Worm (Caenorhabditis elegans) whole organism, young adult: ENCODE results near the gene F37C12.10.

Experiments used
- B0261.1 ChIP-seq: sonication (generic microtip); optimal IDR thresholded peaks from 2 replicates; lab custom pipeline; 2016; ENCODE audit warnings: mild to moderate bottlenecking, missing genetic modification characterization, moderate library complexity, missing compliant biosample characterization
- B0336.3 ChIP-seq: fragments of 200-800 bp; sonication (Bioruptor generic); IDR thresholded peaks from 2 replicates; pipeline ENCODE4 v1.3.6; 2022; ENCODE audit warnings: missing genetic modification characterization, missing compliant biosample characterization
- D2030.7 ChIP-seq: fragments of 200-800 bp; sonication (Bioruptor generic); IDR thresholded peaks from 2 replicates; pipeline ENCODE4 v1.3.6; 2022; ENCODE audit warnings: missing genetic modification reagents, missing genetic modification characterization, missing compliant biosample characterization
- F33H1.4 ChIP-seq: fragments of 200-800 bp; sonication (Bioruptor generic); IDR thresholded peaks from 2 replicates; pipeline ENCODE4 v1.3.6; 2022; ENCODE audit warnings: missing genetic modification reagents, missing genetic modification characterization, missing compliant biosample characterization
- F57A8.1 ChIP-seq: fragments of 200-800 bp; sonication (Bioruptor generic); optimal IDR thresholded peaks from 2 replicates; lab custom pipeline; 2018; ENCODE audit warnings: mild to moderate bottlenecking, missing genetic modification characterization, moderate library complexity, missing compliant biosample characterization
- F57C9.4 ChIP-seq: sonication (generic microtip); optimal IDR thresholded peaks from 2 replicates; lab custom pipeline; 2017; ENCODE audit warnings: mild to moderate bottlenecking, missing genetic modification characterization, missing compliant biosample characterization
- K11D2.4 ChIP-seq: fragments of 200-800 bp; sonication (Bioruptor generic); IDR thresholded peaks from 2 replicates; pipeline ENCODE4 v1.3.6; 2022; ENCODE audit warnings: missing genetic modification reagents, missing genetic modification characterization, missing compliant biosample characterization
- T26A5.8 ChIP-seq: sonication (generic microtip); optimal IDR thresholded peaks from 2 replicates; lab custom pipeline; 2016; ENCODE audit warnings: missing genetic modification characterization, missing compliant biosample characterization
- Y53F4B.3 ChIP-seq: fragments of 200-800 bp; sonication (Bioruptor generic); IDR thresholded peaks from 2 replicates; pipeline ENCODE4 v1.3.6; 2022; ENCODE audit warnings: missing genetic modification reagents, missing genetic modification characterization, missing compliant biosample characterization
- Y53G8AR.9 ChIP-seq: fragments of 200-800 bp; sonication (Bioruptor generic); conservative IDR thresholded peaks from 2 replicates; pipeline ENCODE4 v1.3.6; 2022; ENCODE audit warnings: missing genetic modification reagents, missing genetic modification characterization, missing compliant biosample characterization
- Y79H2A.3 ChIP-seq: fragments of 200-800 bp; sonication (Bioruptor generic); conservative IDR thresholded peaks from 2 replicates; pipeline ENCODE4 v1.3.6; 2022; ENCODE audit warnings: missing genetic modification reagents, missing genetic modification characterization, missing compliant biosample characterization
- attf-5 ChIP-seq: fragments of 200-800 bp; sonication (Bioruptor generic); optimal IDR thresholded peaks from 2 replicates; lab custom pipeline; 2018; ENCODE audit warnings: mild to moderate bottlenecking, missing genetic modification characterization, missing compliant biosample characterization
- bed-2 ChIP-seq: fragments of 200-800 bp; sonication (Bioruptor generic); IDR thresholded peaks from 2 replicates; pipeline ENCODE4 v1.3.6; 2022; ENCODE audit warnings: missing genetic modification reagents, missing genetic modification characterization, missing compliant biosample characterization
- cebp-2 ChIP-seq: fragments of 200-800 bp; sonication (Bioruptor generic); IDR thresholded peaks from 2 replicates; pipeline ENCODE4 v1.3.6; 2022; ENCODE audit warnings: missing genetic modification characterization, missing compliant biosample characterization
- ceh-27 ChIP-seq: fragments of 200-800 bp; sonication (Bioruptor generic); optimal IDR thresholded peaks from 2 replicates; lab custom pipeline; 2018; ENCODE audit warnings: mild to moderate bottlenecking, missing genetic modification characterization, moderate library complexity, missing compliant biosample characterization
- ceh-58 ChIP-seq: fragments of 200-800 bp; sonication (Bioruptor generic); IDR thresholded peaks from 2 replicates; pipeline ENCODE4 v1.3.6; 2022; ENCODE audit warnings: missing genetic modification characterization, missing compliant biosample characterization
- ceh-91 ChIP-seq: fragments of 200-800 bp; sonication (Bioruptor generic); IDR thresholded peaks from 2 replicates; pipeline ENCODE4 v1.3.6; 2022; ENCODE audit warnings: missing genetic modification reagents, missing genetic modification characterization, missing compliant biosample characterization
- dpff-1 ChIP-seq: sonication (generic microtip); optimal IDR thresholded peaks from 2 replicates; lab custom pipeline; 2017; ENCODE audit warnings: mild to moderate bottlenecking, missing genetic modification characterization, missing compliant biosample characterization
- egl-44 ChIP-seq: fragments of 200-800 bp; sonication (Bioruptor generic); IDR thresholded peaks from 2 replicates; pipeline ENCODE4 v1.3.6; 2022; ENCODE audit warnings: missing genetic modification reagents, missing genetic modification characterization, missing compliant biosample characterization
- egrh-3 ChIP-seq: fragments of 200-800 bp; sonication (Bioruptor generic); IDR thresholded peaks from 2 replicates; pipeline ENCODE4 v1.3.6; 2022; ENCODE audit warnings: missing genetic modification reagents, missing genetic modification characterization, missing compliant biosample characterization
- ekl-4 ChIP-seq: fragments of 200-800 bp; sonication (Bioruptor generic); IDR thresholded peaks from 2 replicates; pipeline ENCODE4 v1.3.6; 2022; ENCODE audit warnings: missing genetic modification reagents, missing genetic modification characterization, missing compliant biosample characterization
- ets-4 ChIP-seq: fragments of 200-800 bp; sonication (Bioruptor generic); optimal IDR thresholded peaks from 2 replicates; lab custom pipeline; 2018; ENCODE audit warnings: mild to moderate bottlenecking, missing genetic modification characterization, missing compliant biosample characterization
- gei-17 ChIP-seq: fragments of 200-800 bp; sonication (Bioruptor generic); optimal IDR thresholded peaks from 2 replicates; lab custom pipeline; 2018; ENCODE audit warnings: mild to moderate bottlenecking, missing genetic modification characterization, missing compliant biosample characterization
- hlh-12 ChIP-seq: sonication (generic microtip); optimal IDR thresholded peaks from 2 replicates; lab custom pipeline; 2016; ENCODE audit warnings: missing genetic modification characterization, missing compliant biosample characterization
- hrde-1 ChIP-seq: sonication (generic microtip); optimal IDR thresholded peaks from 2 replicates; lab custom pipeline; 2016; ENCODE audit warnings: missing genetic modification characterization, mild to moderate bottlenecking, missing compliant biosample characterization, moderate library complexity, missing genotype, missing genetic modification reagents, borderline replicate concordance
- lin-40 ChIP-seq: sonication (generic microtip); optimal IDR thresholded peaks from 2 replicates; lab custom pipeline; 2016; ENCODE audit warnings: missing genetic modification characterization, mild to moderate bottlenecking, missing compliant biosample characterization, missing genotype, missing genetic modification reagents
- lsy-27 ChIP-seq: sonication (generic microtip); optimal IDR thresholded peaks from 2 replicates; lab custom pipeline; 2017; ENCODE audit warnings: missing genetic modification characterization, mild to moderate bottlenecking, missing compliant biosample characterization, antibody characterized with exemption, missing genotype, borderline replicate concordance; ENCODE audit not compliant: insufficient read depth
- madf-10 ChIP-seq: sonication (generic microtip); optimal IDR thresholded peaks from 2 replicates; lab custom pipeline; 2016; ENCODE audit warnings: mild to moderate bottlenecking, missing genetic modification characterization, missing compliant biosample characterization
- madf-3 ChIP-seq: fragments of 200-800 bp; sonication (Bioruptor generic); IDR thresholded peaks from 2 replicates; pipeline ENCODE4 v1.3.6; 2022; ENCODE audit warnings: missing genetic modification reagents, missing genetic modification characterization, missing compliant biosample characterization
- madf-8 ChIP-seq: fragments of 200-800 bp; sonication (Bioruptor generic); conservative IDR thresholded peaks from 2 replicates; pipeline ENCODE4 v1.3.6; 2022; ENCODE audit warnings: missing genetic modification reagents, missing genetic modification characterization, missing compliant biosample characterization
- mel-28 ChIP-seq: sonication (generic microtip); optimal IDR thresholded peaks from 2 replicates; lab custom pipeline; 2016; ENCODE audit warnings: borderline replicate concordance, mild to moderate bottlenecking, missing genetic modification characterization, missing compliant biosample characterization
- mes-4 ChIP-seq: sonication (generic microtip); optimal IDR thresholded peaks from 2 replicates; lab custom pipeline; 2016; ENCODE audit warnings: missing genotype, missing genetic modification characterization, missing compliant biosample characterization
- mxl-1 ChIP-seq: sonication (generic microtip); optimal IDR thresholded peaks from 2 replicates; lab custom pipeline; 2016; ENCODE audit warnings: missing genetic modification characterization, missing compliant biosample characterization
- nfya-2 ChIP-seq: fragments of 200-800 bp; sonication (Bioruptor generic); IDR thresholded peaks from 2 replicates; pipeline ENCODE4 v1.3.6; 2022; ENCODE audit warnings: missing genetic modification reagents, missing genetic modification characterization, missing compliant biosample characterization
- nfyb-1 ChIP-seq: fragments of 200-800 bp; sonication (Bioruptor generic); IDR thresholded peaks from 2 replicates; pipeline ENCODE4 v1.3.6; 2022; ENCODE audit warnings: missing genetic modification reagents, missing genetic modification characterization, missing compliant biosample characterization
- nhr-179 ChIP-seq: sonication (generic microtip); optimal IDR thresholded peaks from 2 replicates; lab custom pipeline; 2016; ENCODE audit warnings: mild to moderate bottlenecking, missing genetic modification characterization, missing compliant biosample characterization
- nhr-80 ChIP-seq: sonication (generic microtip); optimal IDR thresholded peaks from 2 replicates; lab custom pipeline; 2016; ENCODE audit warnings: missing genetic modification characterization, missing compliant biosample characterization
- rcor-1 ChIP-seq: fragments of 200-800 bp; sonication (Bioruptor generic); IDR thresholded peaks from 2 replicates; pipeline ENCODE4 v1.3.6; 2022; ENCODE audit warnings: missing genetic modification reagents, missing genetic modification characterization, missing compliant biosample characterization
- rec-8 ChIP-seq, 2 experiments: sonication (generic microtip); optimal IDR thresholded peaks; 2 replicates each; lab custom pipeline; 2016; ENCODE audit warnings: mild to moderate bottlenecking in 2 of 2, missing genetic modification characterization in 2 of 2, missing genetic modification reagents in 2 of 2, missing genotype in 2 of 2, missing biosample characterization in 1 of 2, missing compliant biosample characterization in 1 of 2, moderate library complexity in 1 of 2
- repo-1 ChIP-seq: sonication (generic microtip); optimal IDR thresholded peaks from 2 replicates; lab custom pipeline; 2017; ENCODE audit warnings: mild to moderate bottlenecking, missing genetic modification characterization, missing compliant biosample characterization
- rpc-1 ChIP-seq, 2 experiments: fragments of 150-350 bp in 1 of 2; sonication (generic microtip) in 1 of 2; optimal IDR thresholded peaks; 2 replicates each; lab custom pipeline; 2014 to 2018; ENCODE audit warnings: missing biosample characterization in 1 of 2, missing genetic modification characterization in 1 of 2, missing genetic modification reagents in 1 of 2, missing genotype in 1 of 2
- sdz-38 ChIP-seq: sonication (generic microtip); optimal IDR thresholded peaks from 2 replicates; lab custom pipeline; 2016; ENCODE audit warnings: missing genotype, missing genetic modification characterization, missing compliant biosample characterization
- snpc-1.1 ChIP-seq: sonication (generic microtip); optimal IDR thresholded peaks from 2 replicates; lab custom pipeline; 2017; ENCODE audit warnings: missing genetic modification characterization, mild to moderate bottlenecking, missing compliant biosample characterization, antibody characterized with exemption, moderate library complexity, missing genotype, missing genetic modification reagents; ENCODE audit not compliant: insufficient read depth
- somi-1 ChIP-seq: fragments of 200-800 bp; sonication (Bioruptor generic); optimal IDR thresholded peaks from 2 replicates; lab custom pipeline; 2018; ENCODE audit warnings: mild to moderate bottlenecking, missing genetic modification characterization, missing compliant biosample characterization
- unc-130 ChIP-seq: sonication (generic microtip); optimal IDR thresholded peaks from 2 replicates; lab custom pipeline; 2016; ENCODE audit warnings: missing genetic modification reagents, missing genetic modification characterization, missing compliant biosample characterization
- unc-62 ChIP-seq: fragments of 150-350 bp; optimal IDR thresholded peaks from 2 replicates; lab custom pipeline; 2014; ENCODE audit warnings: missing biosample characterization, missing genetic modification reagents, missing genetic modification characterization
- xnd-1 ChIP-seq: sonication (generic microtip); optimal IDR thresholded peaks from 2 replicates; lab custom pipeline; 2016; ENCODE audit warnings: missing genotype, missing genetic modification reagents, missing genetic modification characterization, missing compliant biosample characterization
- ztf-22 ChIP-seq: fragments of 200-800 bp; sonication (Bioruptor generic); optimal IDR thresholded peaks from 2 replicates; lab custom pipeline; 2018; ENCODE audit warnings: mild to moderate bottlenecking, missing genetic modification characterization, moderate library complexity, missing compliant biosample characterization

The F37C12.10 gene

ce11 chrIII:7141285-7141715 is 46.9 kb downstream of the F37C12.10 start (continued):
- TF ChIP-seq F33H1.4, result peak; percentile 51; the same call in 1 of the 2 replicates
- TF ChIP-seq cebp-2 (GFP tag; lab: Robert Waterston, UW), result no peak
- TF ChIP-seq ceh-58 (GFP tag; lab: Robert Waterston, UW), result no peak
- TF ChIP-seq nfya-2, result no peak
- TF ChIP-seq mes-4 (tag; lab: Kevin White, UChicago), result peak; percentile 1
- no peak for TF ChIP-seq somi-1
- TF ChIP-seq lin-40 (tag; lab: Kevin White, UChicago), result peak; percentile 43
- peak; percentile 90 for TF ChIP-seq nfyb-1 (GFP tag; lab: Robert Waterston, UW)
- no peak for TF ChIP-seq F57A8.1 (GFP tag; lab: Kevin White, UChicago)
- no peak for TF ChIP-seq Y53F4B.3 (GFP tag; lab: Robert Waterston, UW)
- TF ChIP-seq nhr-179 (tag; lab: Kevin White, UChicago), result no peak
- peak; percentile 38; the same call in 1 of the 2 replicates for TF ChIP-seq egrh-3
- peak; percentile 17 for TF ChIP-seq ceh-27 (GFP tag; lab: Kevin White, UChicago)
- no peak for TF ChIP-seq rec-8 (tag; optimal IDR thresholded peaks at IDR 0.05; lab: Kevin White, UChicago)
- TF ChIP-seq unc-62 (GFP tag; lab: Kevin White, UChicago), result no peak
- peak; percentile 90 for TF ChIP-seq dpff-1
- TF ChIP-seq snpc-1.1 (tag; lab: Kevin White, UChicago), result peak; percentile 100
- peak; percentile 67 for TF ChIP-seq madf-10 (tag; lab: Kevin White, UChicago)
- TF ChIP-seq bed-2 (GFP tag; lab: Robert Waterston, UW), result no peak
- no peak for TF ChIP-seq madf-3 (GFP tag; lab: Robert Waterston, UW)
- TF ChIP-seq F57C9.4, result peak; percentile 40
- TF ChIP-seq xnd-1 (tag; lab: Kevin White, UChicago), result peak; percentile 22
- no peak for TF ChIP-seq ztf-22 (GFP tag; lab: Kevin White, UChicago)
- no peak for TF ChIP-seq hlh-12 (tag; lab: Kevin White, UChicago)
- TF ChIP-seq rpc-1 (optimal IDR thresholded peaks at IDR 0.05; lab: Kevin White, UChicago), result no peak
- peak; percentile 9 for TF ChIP-seq rpc-1 (tag; optimal IDR thresholded peaks at IDR 0.05; lab: Kevin White, UChicago)
- peak; percentile 13 for TF ChIP-seq T26A5.8 (tag; lab: Kevin White, UChicago)
- peak; percentile 63 for TF ChIP-seq nhr-80
- no peak for TF ChIP-seq sdz-38 (tag; lab: Kevin White, UChicago)
- peak; percentile 97 for TF ChIP-seq D2030.7 (GFP tag; lab: Robert Waterston, UW)
- TF ChIP-seq hrde-1 (tag; lab: Kevin White, UChicago), result peak; percentile 74
- TF ChIP-seq gei-17 (GFP tag; lab: Kevin White, UChicago), result peak; percentile 49
- TF ChIP-seq mxl-1 (tag; lab: Kevin White, UChicago), result peak; percentile 6
- TF ChIP-seq mel-28 (tag; lab: Kevin White, UChicago), result no peak
- TF ChIP-seq ets-4, result peak; percentile 44
- 0 out of 2 replicates have a peak, but pooled peaks have one; percentile 16 for TF ChIP-seq madf-8
- TF ChIP-seq Y79H2A.3 (GFP tag; lab: Robert Waterston, UW), result no peak
- peak; percentile 37 for TF ChIP-seq unc-130 (GFP tag; lab: Kevin White, UChicago)
- peak; percentile 88 for TF ChIP-seq B0336.3
- peak; percentile 73 for TF ChIP-seq Y53G8AR.9 (GFP tag; lab: Robert Waterston, UW)
- TF ChIP-seq rcor-1 (GFP tag; lab: Robert Waterston, UW), result peak; percentile 86
- TF ChIP-seq ceh-91 (GFP tag; lab: Robert Waterston, UW), result no peak
- peak; percentile 21 for TF ChIP-seq lsy-27 (tag; lab: Kevin White, UChicago)
- TF ChIP-seq K11D2.4, result no peak
- peak; percentile 92 for TF ChIP-seq ekl-4 (GFP tag; lab: Robert Waterston, UW)
- TF ChIP-seq egl-44, result 0 out of 2 replicates have a peak, but pooled peaks have one; percentile 18
- TF ChIP-seq repo-1 (tag; lab: Kevin White, UChicago), result peak; percentile 89
- peak; percentile 21 for TF ChIP-seq attf-5 (GFP tag; lab: Kevin White, UChicago)
- peak; percentile 3 for TF ChIP-seq B0261.1 (tag; lab: Kevin White, UChicago)
